Worm (Caenorhabditis elegans) whole organism, mixed stage, embryonic: Measurements from ENCODE around the gene chdh-1.

Source experiments
- M03D4.4 ChIP-seq: sonication (generic microtip); optimal IDR thresholded peaks from 2 replicates; lab custom pipeline; 2017; ENCODE audit warnings: mild to moderate bottlenecking, missing genetic modification characterization, missing compliant biosample characterization
- bed-3 ChIP-seq: fragments of 200-800 bp; sonication (Bioruptor generic); optimal IDR thresholded peaks from 3 replicates; lab custom pipeline; 2018; ENCODE audit warnings: mild to moderate bottlenecking, missing genetic modification characterization, moderate library complexity, missing compliant biosample characterization
- blmp-1 ChIP-seq: fragments of 150-350 bp; optimal IDR thresholded peaks from 2 replicates; lab custom pipeline; 2014; ENCODE audit warnings: missing biosample characterization, missing genetic modification characterization
- ceh-39 ChIP-seq: fragments of 150-350 bp; optimal IDR thresholded peaks from 2 replicates; lab custom pipeline; 2014; ENCODE audit warnings: missing biosample characterization, missing genetic modification characterization
- ceh-43 ChIP-seq: fragments of 200-800 bp; sonication (Bioruptor generic); optimal IDR thresholded peaks from 2 replicates; lab custom pipeline; 2018; ENCODE audit warnings: mild to moderate bottlenecking, missing genetic modification characterization, moderate library complexity, missing compliant biosample characterization
- ceh-83 ChIP-seq: fragments of 200-800 bp; sonication (Bioruptor generic); optimal IDR thresholded peaks from 2 replicates; lab custom pipeline; 2018; ENCODE audit warnings: mild to moderate bottlenecking, missing genetic modification characterization, missing compliant biosample characterization
- ces-1 ChIP-seq: fragments of 150-350 bp; optimal IDR thresholded peaks from 2 replicates; lab custom pipeline; 2014; ENCODE audit warnings: missing biosample characterization, missing genetic modification reagents, missing genetic modification characterization
- cnd-1 ChIP-seq: fragments of 200-800 bp; sonication (Bioruptor generic); optimal IDR thresholded peaks from 2 replicates; lab custom pipeline; 2018; ENCODE audit warnings: mild to moderate bottlenecking, missing genetic modification characterization, missing compliant biosample characterization
- elt-1 ChIP-seq: sonication (generic microtip); optimal IDR thresholded peaks from 2 replicates; lab custom pipeline; 2017; ENCODE audit warnings: missing genetic modification characterization, mild to moderate bottlenecking, missing compliant biosample characterization, antibody characterized with exemption, moderate library complexity, borderline replicate concordance; ENCODE audit not compliant: insufficient read depth
- elt-3 ChIP-seq: fragments of 150-350 bp; optimal IDR thresholded peaks from 2 replicates; lab custom pipeline; 2014; ENCODE audit warnings: missing biosample characterization, missing genetic modification characterization
- flh-1 ChIP-seq: fragments of 200-800 bp; sonication (Bioruptor generic); optimal IDR thresholded peaks from 2 replicates; lab custom pipeline; 2018; ENCODE audit warnings: mild to moderate bottlenecking, missing genetic modification characterization, moderate library complexity, missing compliant biosample characterization
- ham-2 ChIP-seq: fragments of 200-800 bp; sonication (Bioruptor generic); optimal IDR thresholded peaks from 2 replicates; lab custom pipeline; 2018; ENCODE audit warnings: mild to moderate bottlenecking, missing genetic modification characterization, missing compliant biosample characterization
- hlh-1 ChIP-seq: fragments of 150-350 bp; optimal IDR thresholded peaks from 2 replicates; lab custom pipeline; 2014; ENCODE audit warnings: missing biosample characterization, missing genetic modification reagents, missing genetic modification characterization
- lin-13 ChIP-seq: fragments of 150-350 bp; optimal IDR thresholded peaks from 2 replicates; lab custom pipeline; 2014; ENCODE audit warnings: missing biosample characterization, missing genetic modification characterization
- lin-32 ChIP-seq: fragments of 200-800 bp; sonication (Bioruptor generic); optimal IDR thresholded peaks from 2 replicates; lab custom pipeline; 2018; ENCODE audit warnings: mild to moderate bottlenecking, missing genetic modification characterization, missing compliant biosample characterization
- lsy-2 ChIP-seq: fragments of 150-350 bp; optimal IDR thresholded peaks from 2 replicates; lab custom pipeline; 2014; ENCODE audit warnings: missing biosample characterization, missing genetic modification characterization
- mep-1 ChIP-seq: fragments of 150-350 bp; optimal IDR thresholded peaks from 2 replicates; lab custom pipeline; 2017; ENCODE audit warnings: missing biosample characterization, missing genetic modification reagents, missing genetic modification characterization, inconsistent platforms
- mls-2 ChIP-seq: sonication (generic microtip); optimal IDR thresholded peaks from 2 replicates; lab custom pipeline; 2016; ENCODE audit warnings: mild to moderate bottlenecking, missing genetic modification characterization, moderate library complexity, missing compliant biosample characterization
- nhr-12 ChIP-seq: fragments of 150-350 bp; optimal IDR thresholded peaks from 2 replicates; lab custom pipeline; 2014; ENCODE audit warnings: missing biosample characterization, missing genetic modification characterization
- nhr-2 ChIP-seq: fragments of 150-350 bp; optimal IDR thresholded peaks from 2 replicates; lab custom pipeline; 2014; ENCODE audit warnings: missing biosample characterization, missing genetic modification characterization
- nhr-237 ChIP-seq: fragments of 150-350 bp; optimal IDR thresholded peaks from 2 replicates; lab custom pipeline; 2014; ENCODE audit warnings: missing biosample characterization, missing genetic modification characterization
- nhr-28 ChIP-seq: fragments of 150-350 bp; optimal IDR thresholded peaks from 2 replicates; lab custom pipeline; 2014; ENCODE audit warnings: missing biosample characterization, missing genetic modification characterization
- nhr-76 ChIP-seq: sonication (generic microtip); optimal IDR thresholded peaks from 2 replicates; lab custom pipeline; 2017; ENCODE audit warnings: missing biosample characterization, missing genetic modification characterization
- pha-4 ChIP-seq: fragments of 150-350 bp; optimal IDR thresholded peaks from 2 replicates; lab custom pipeline; 2018; ENCODE audit warnings: missing biosample characterization, missing genetic modification reagents, missing genetic modification characterization
- snpc-4 ChIP-seq: fragments of 150-350 bp; optimal IDR thresholded peaks from 2 replicates; lab custom pipeline; 2014; ENCODE audit warnings: missing biosample characterization, missing genetic modification characterization
- sptf-1 ChIP-seq: sonication (generic microtip); optimal IDR thresholded peaks from 2 replicates; lab custom pipeline; 2017; ENCODE audit warnings: mild to moderate bottlenecking, missing genetic modification characterization, moderate library complexity, missing compliant biosample characterization
- tbx-8 ChIP-seq: fragments of 200-800 bp; sonication (Bioruptor generic); optimal IDR thresholded peaks from 2 replicates; lab custom pipeline; 2018; ENCODE audit warnings: mild to moderate bottlenecking, missing genetic modification characterization, moderate library complexity, missing compliant biosample characterization
- unc-120 ChIP-seq: sonication (generic microtip); optimal IDR thresholded peaks from 2 replicates; lab custom pipeline; 2017; ENCODE audit warnings: missing genetic modification characterization, missing compliant biosample characterization; ENCODE audit not compliant: poor library complexity, severe bottlenecking
- unc-39 ChIP-seq: fragments of 150-350 bp; optimal IDR thresholded peaks from 2 replicates; lab custom pipeline; 2014; ENCODE audit warnings: missing biosample characterization, missing genetic modification characterization
- unc-62 ChIP-seq: fragments of 150-350 bp; optimal IDR thresholded peaks from 2 replicates; lab custom pipeline; 2014; ENCODE audit warnings: missing biosample characterization, missing genetic modification reagents, missing genetic modification characterization
- zip-8 ChIP-seq: fragments of 150-350 bp; optimal IDR thresholded peaks from 2 replicates; lab custom pipeline; 2014; ENCODE audit warnings: missing biosample characterization, missing genetic modification characterization
- ztf-11 ChIP-seq: fragments of 150-350 bp; optimal IDR thresholded peaks from 2 replicates; lab custom pipeline; 2014; ENCODE audit warnings: missing biosample characterization, missing genetic modification characterization

chdh-1 gene

DNA sequence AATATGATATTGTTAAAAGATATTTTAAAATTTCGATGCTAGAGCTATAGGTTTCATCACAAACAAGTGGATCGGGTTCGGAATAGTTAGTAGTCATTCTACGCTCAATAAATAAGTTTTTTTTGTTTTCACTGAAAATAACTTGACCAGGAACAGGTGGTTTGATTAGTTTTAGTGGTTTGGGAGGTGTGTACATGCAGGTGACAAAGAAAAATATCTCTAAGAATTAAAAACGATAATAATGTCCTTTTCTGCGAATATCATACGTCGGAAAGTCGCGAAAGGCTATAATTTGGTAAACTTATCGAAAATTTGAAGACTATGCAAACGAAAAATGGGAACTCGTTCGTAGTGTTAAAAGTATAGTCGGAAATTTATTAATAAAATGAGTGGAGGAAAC lies 11.6 kb upstream of the chdh-1 start, which contains the start of gene srg-15:
Gene srg-15, minus strand, starts transcription at position 101 of the 400 bp plus-strand sequence.
- TF ChIP-seq tbx-8 (GFP tag; lab: Kevin White, UChicago), result no peak
- TF ChIP-seq nhr-2 (tag; lab: Kevin White, UChicago), result no peak
- TF ChIP-seq nhr-76 (tag; lab: Kevin White, UChicago), result no peak
- TF ChIP-seq ceh-39 (tag; lab: Kevin White, UChicago), result no peak
- TF ChIP-seq nhr-237, result no peak
- TF ChIP-seq lin-13, result no peak
- TF ChIP-seq unc-39 (tag; lab: Kevin White, UChicago), result no peak
- TF ChIP-seq mep-1 (tag; lab: Kevin White, UChicago), result no peak
- no peak for TF ChIP-seq bed-3 (GFP tag; lab: Kevin White, UChicago)
- no peak for TF ChIP-seq ztf-11
- TF ChIP-seq blmp-1 (tag; lab: Kevin White, UChicago), result no peak
- no peak for TF ChIP-seq ceh-83 (GFP tag; lab: Kevin White, UChicago)
- no peak for TF ChIP-seq flh-1 (GFP tag; lab: Kevin White, UChicago)
- TF ChIP-seq nhr-12, result no peak
- TF ChIP-seq hlh-1 (tag; lab: Kevin White, UChicago), result no peak
- TF ChIP-seq ceh-43 (GFP tag; lab: Kevin White, UChicago), result no peak
- no peak for TF ChIP-seq snpc-4 (tag; lab: Kevin White, UChicago)
- no peak for TF ChIP-seq zip-8
- TF ChIP-seq, all 35 proteins: peak for 0

DNA sequence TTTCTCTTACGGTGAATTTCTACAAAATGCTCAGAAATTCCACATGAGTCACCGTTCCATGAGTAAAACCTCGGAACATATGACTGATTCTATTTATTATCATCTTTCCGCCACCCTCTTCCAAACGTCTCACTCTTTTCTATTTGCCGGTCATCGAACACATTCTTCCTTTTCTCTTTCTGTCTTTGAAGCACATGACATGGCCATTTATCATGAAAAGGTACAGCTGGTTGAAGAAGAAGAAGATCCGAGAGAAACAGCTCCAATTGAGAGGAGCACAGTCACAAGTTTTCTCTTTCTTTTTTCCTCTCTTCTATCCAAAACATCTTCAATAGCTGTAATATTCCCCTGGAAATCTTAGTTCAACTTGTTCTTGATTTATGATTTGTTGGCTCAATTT lies 8.3 kb upstream of the chdh-1 start, which contains the start of gene cup-16:
Gene cup-16, plus strand, starts transcription at position 132 of the 400 bp plus-strand sequence.
- TF ChIP-seq unc-62 (GFP tag; lab: Kevin White, UChicago) (peak; percentile 20), elt-1 (no peak), lin-13 (no peak), nhr-2 (tag; lab: Kevin White, UChicago) (no peak), lsy-2 (tag; lab: Kevin White, UChicago) (no peak), pha-4 (tag; lab: Kevin White, UChicago) (no peak), unc-120 (tag; lab: Kevin White, UChicago) (peak; percentile 3), bed-3 (GFP tag; lab: Kevin White, UChicago) (no peak), hlh-1 (tag; lab: Kevin White, UChicago) (peak; percentile 35), unc-39 (tag; lab: Kevin White, UChicago) (no peak)

DNA sequence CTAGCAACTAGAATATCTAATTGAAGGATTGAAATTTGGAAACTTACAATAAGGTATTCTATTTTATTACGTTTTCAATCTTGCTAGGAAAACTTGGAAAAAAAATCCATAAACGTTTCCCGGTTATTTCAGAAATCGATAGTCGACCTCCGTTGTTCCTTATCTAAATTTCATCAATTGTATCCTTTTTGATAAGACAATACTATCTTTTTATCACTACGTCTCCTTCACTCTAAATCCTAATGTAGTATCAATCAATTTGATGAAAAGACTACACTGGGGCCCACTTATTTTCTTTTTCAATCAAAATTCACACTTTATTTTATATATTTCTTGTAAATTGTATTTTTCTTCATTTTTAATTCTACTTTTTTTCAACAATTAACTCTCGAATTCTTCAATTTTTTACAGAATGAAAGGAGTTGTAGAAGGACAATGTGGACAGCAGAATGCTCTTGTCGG lies 5.7 kb upstream of the chdh-1 start, which contains the start of gene prx-5:
Gene prx-5, plus strand, starts transcription at position 412 of the 462 bp plus-strand sequence.
- TF ChIP-seq sptf-1 (tag; lab: Kevin White, UChicago) (no peak), ham-2 (GFP tag; lab: Kevin White, UChicago) (no peak), lin-32 (GFP tag; lab: Kevin White, UChicago) (no peak), flh-1 (GFP tag; lab: Kevin White, UChicago) (no peak), mls-2 (tag; lab: Kevin White, UChicago) (no peak), blmp-1 (tag; lab: Kevin White, UChicago) (no peak), elt-3 (tag; lab: Kevin White, UChicago) (no peak), nhr-28 (tag; lab: Kevin White, UChicago) (no peak), lsy-2 (tag; lab: Kevin White, UChicago) (no peak), nhr-2 (tag; lab: Kevin White, UChicago) (no peak), unc-120 (tag; lab: Kevin White, UChicago) (no peak), nhr-237 (no peak), snpc-4 (tag; lab: Kevin White, UChicago) (no peak), nhr-12 (no peak), zip-8 (no peak), elt-1 (no peak), cnd-1 (tag; lab: Kevin White, UChicago) (no peak), mep-1 (tag; lab: Kevin White, UChicago) (no peak)

DNA sequence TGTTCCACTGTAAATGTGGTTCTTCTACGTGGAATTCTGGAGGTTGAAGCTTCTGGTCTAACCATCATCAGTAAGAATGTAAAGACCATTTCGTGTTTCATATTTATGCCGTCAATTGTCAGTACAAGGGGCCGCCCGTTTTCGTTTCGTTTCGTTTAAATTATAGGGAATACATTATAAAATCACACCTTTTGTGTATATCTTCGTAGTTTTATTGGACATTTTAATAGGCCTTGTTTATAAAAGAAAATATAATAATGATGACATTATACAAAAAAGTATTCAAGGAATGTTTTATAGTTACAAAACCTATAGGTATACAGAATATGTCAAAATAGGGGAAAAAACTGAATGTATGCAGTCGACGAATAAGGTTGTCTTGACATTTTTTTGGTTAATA lies 5.0 kb upstream of the chdh-1 start, which contains the start of gene ceh-7:
Gene ceh-7, minus strand, starts transcription at position 101 of the 400 bp plus-strand sequence.
- TF ChIP-seq ces-1 (GFP tag; lab: Kevin White, UChicago) (no peak), bed-3 (GFP tag; lab: Kevin White, UChicago) (no peak), hlh-1 (tag; lab: Kevin White, UChicago) (no peak), snpc-4 (tag; lab: Kevin White, UChicago) (no peak), ceh-43 (GFP tag; lab: Kevin White, UChicago) (no peak), M03D4.4 (tag; lab: Kevin White, UChicago) (no peak), nhr-12 (no peak), ztf-11 (no peak), unc-120 (tag; lab: Kevin White, UChicago) (no peak), nhr-237 (no peak)
